Worm (Caenorhabditis elegans) whole organism, L4 larva: ENCODE measurements around the gene nfi-1.

Source experiments
- D1046.2 ChIP-seq: fragments of 200-800 bp; sonication (Bioruptor generic); IDR thresholded peaks from 2 replicates; pipeline ENCODE4 v1.3.6; 2022; ENCODE audit warnings: missing genetic modification characterization, missing compliant biosample characterization
- F10B5.3 ChIP-seq: sonication (generic microtip); optimal IDR thresholded peaks from 2 replicates; lab custom pipeline; 2016; ENCODE audit warnings: mild to moderate bottlenecking, missing genetic modification characterization, missing compliant biosample characterization
- F44E2.7 ChIP-seq: fragments of 200-800 bp; sonication (Bioruptor generic); IDR thresholded peaks from 2 replicates; pipeline ENCODE4 v2.1.2; 2022; ENCODE audit warnings: missing genetic modification characterization, missing compliant biosample characterization
- T20F7.1 ChIP-seq: fragments of 200-800 bp; sonication (Bioruptor generic); optimal IDR thresholded peaks from 2 replicates; lab custom pipeline; 2018; ENCODE audit warnings: mild to moderate bottlenecking, missing genetic modification characterization, missing compliant biosample characterization
- Y48G9A.11 ChIP-seq: fragments of 200-800 bp; sonication (Bioruptor generic); IDR thresholded peaks from 2 replicates; pipeline ENCODE4 v1.3.6; 2022; ENCODE audit warnings: missing genetic modification reagents, missing genetic modification characterization, missing compliant biosample characterization
- aha-1 ChIP-seq: fragments of 150-350 bp; peaks from one replicate; lab custom pipeline; 2014; ENCODE audit warnings: missing biosample characterization, missing genetic modification characterization
- aly-2 ChIP-seq: sonication (generic microtip); optimal IDR thresholded peaks from 2 replicates; lab custom pipeline; 2018; ENCODE audit warnings: missing biosample characterization, missing genetic modification characterization
- arid-1 ChIP-seq: fragments of 200-800 bp; sonication (Bioruptor generic); conservative IDR thresholded peaks from 2 replicates; pipeline ENCODE4 v1.3.6; 2022; ENCODE audit warnings: missing genetic modification reagents, missing genetic modification characterization, missing compliant biosample characterization
- ceh-82 ChIP-seq: sonication (generic microtip); optimal IDR thresholded peaks from 2 replicates; lab custom pipeline; 2017; ENCODE audit warnings: missing biosample characterization, missing genetic modification characterization
- ces-1 ChIP-seq: fragments of 150-350 bp; sonication (generic microtip); optimal IDR thresholded peaks from 4 replicates; lab custom pipeline; 2014; ENCODE audit warnings: missing biosample characterization, missing genetic modification reagents, missing genetic modification characterization
- dmd-9 ChIP-seq: fragments of 200-800 bp; sonication (Bioruptor generic); IDR thresholded peaks from 2 replicates; pipeline ENCODE4 v1.3.6; 2022; ENCODE audit warnings: missing genetic modification reagents, missing genetic modification characterization, missing compliant biosample characterization
- dpl-1 ChIP-seq: fragments of 150-350 bp; optimal IDR thresholded peaks from 2 replicates; lab custom pipeline; 2014; ENCODE audit warnings: missing biosample characterization, missing genetic modification reagents, missing genetic modification characterization
- dve-1 ChIP-seq: sonication (generic microtip); optimal IDR thresholded peaks from 2 replicates; lab custom pipeline; 2017; ENCODE audit warnings: antibody characterized with exemption, mild to moderate bottlenecking, missing genetic modification characterization, missing compliant biosample characterization; ENCODE audit not compliant: insufficient read depth
- hif-1 ChIP-seq, 2 experiments: sonication (generic microtip); optimal IDR thresholded peaks; 2 replicates each; lab custom pipeline; 2016 to 2017; ENCODE audit warnings: missing compliant biosample characterization in 2 of 2, missing genetic modification characterization in 2 of 2, missing genetic modification reagents in 2 of 2, missing genotype in 2 of 2, mild to moderate bottlenecking in 1 of 2
- hlh-11 ChIP-seq: fragments of 200-800 bp; sonication (Bioruptor generic); optimal IDR thresholded peaks from 2 replicates; lab custom pipeline; 2018; ENCODE audit warnings: mild to moderate bottlenecking, missing genetic modification characterization, missing compliant biosample characterization
- lin-13 ChIP-seq: fragments of 150-350 bp; optimal IDR thresholded peaks from 2 replicates; lab custom pipeline; 2014; ENCODE audit warnings: missing biosample characterization, missing genetic modification reagents, missing genetic modification characterization
- lin-15B ChIP-seq: fragments of 150-350 bp; sonication (generic microtip); optimal IDR thresholded peaks from 3 replicates; lab custom pipeline; 2014; ENCODE audit warnings: missing biosample characterization, missing genetic modification characterization
- lin-29 ChIP-seq: fragments of 200-800 bp; sonication (Bioruptor generic); IDR thresholded peaks from 2 replicates; pipeline ENCODE4 v1.3.6; 2022; ENCODE audit warnings: missing genetic modification reagents, missing genetic modification characterization, missing compliant biosample characterization
- lin-38 ChIP-seq: fragments of 200-800 bp; sonication (Bioruptor generic); IDR thresholded peaks from 2 replicates; pipeline ENCODE4 v1.3.6; 2022; ENCODE audit warnings: missing genetic modification reagents, missing genetic modification characterization, missing compliant biosample characterization
- lsy-2 ChIP-seq, 2 experiments: fragments of 150-350 bp in 1 of 2; sonication (generic microtip) in 1 of 2; optimal IDR thresholded peaks; 2 replicates each; lab custom pipeline; 2014 to 2017; ENCODE audit warnings: missing biosample characterization in 2 of 2, missing genetic modification characterization in 2 of 2
- mep-1 ChIP-seq: fragments of 150-350 bp; sonication (generic microtip); optimal IDR thresholded peaks from 3 replicates; lab custom pipeline; 2014; ENCODE audit warnings: missing biosample characterization, missing genetic modification characterization
- mes-2 ChIP-seq: sonication (generic microtip); optimal IDR thresholded peaks from 2 replicates; lab custom pipeline; 2016; ENCODE audit warnings: missing genotype, mild to moderate bottlenecking, missing genetic modification characterization, missing compliant biosample characterization; ENCODE audit not compliant: poor library complexity, severe bottlenecking
- mxl-2 ChIP-seq: fragments of 200-800 bp; sonication (Bioruptor generic); conservative IDR thresholded peaks from 2 replicates; pipeline ENCODE4 v1.3.6; 2022; ENCODE audit warnings: missing genetic modification reagents, missing genetic modification characterization, missing compliant biosample characterization
- nhr-10 ChIP-seq: fragments of 150-350 bp; optimal IDR thresholded peaks from 2 replicates; lab custom pipeline; 2014; ENCODE audit warnings: missing biosample characterization, missing genetic modification characterization
- nhr-102 ChIP-seq: sonication (generic microtip); optimal IDR thresholded peaks from 2 replicates; lab custom pipeline; 2016; ENCODE audit warnings: mild to moderate bottlenecking, missing genetic modification characterization, moderate library complexity, missing compliant biosample characterization
- nhr-28 ChIP-seq: fragments of 150-350 bp; optimal IDR thresholded peaks from 2 replicates; lab custom pipeline; 2014; ENCODE audit warnings: missing biosample characterization, missing genetic modification characterization
- nhr-41 ChIP-seq: fragments of 200-800 bp; sonication (Bioruptor generic); IDR thresholded peaks from 2 replicates; pipeline ENCODE4 v1.3.6; 2022; ENCODE audit warnings: missing genetic modification reagents, missing genetic modification characterization, missing compliant biosample characterization
- nhr-48 ChIP-seq: sonication (generic microtip); optimal IDR thresholded peaks from 2 replicates; lab custom pipeline; 2016; ENCODE audit warnings: mild to moderate bottlenecking, missing genetic modification characterization, missing compliant biosample characterization
- nhr-76 ChIP-seq: fragments of 150-350 bp; optimal IDR thresholded peaks from 2 replicates; lab custom pipeline; 2014; ENCODE audit warnings: missing biosample characterization, missing genetic modification characterization
- nhr-77 ChIP-seq: fragments of 150-350 bp; optimal IDR thresholded peaks from 2 replicates; lab custom pipeline; 2014; ENCODE audit warnings: missing biosample characterization, missing genetic modification characterization
- pha-4 ChIP-seq, 2 experiments: fragments of 150-350 bp in 1 of 2; fragments of 200-800 bp in 1 of 2; sonication (Bioruptor generic) in 1 of 2; IDR thresholded peaks in 1 of 2; optimal IDR thresholded peaks in 1 of 2; 2 replicates each; pipeline versions ENCODE4 v1.3.6 to Lab custom; 2014 to 2022; ENCODE audit warnings: missing genetic modification characterization in 2 of 2, missing genetic modification reagents in 2 of 2, missing biosample characterization in 1 of 2, missing compliant biosample characterization in 1 of 2
- pqm-1 ChIP-seq: sonication (generic microtip); optimal IDR thresholded peaks from 2 replicates; lab custom pipeline; 2017; ENCODE audit warnings: missing biosample characterization, missing genetic modification characterization
- rbr-2 ChIP-seq: sonication (generic microtip); optimal IDR thresholded peaks from 2 replicates; lab custom pipeline; 2016; ENCODE audit warnings: missing genotype, missing genetic modification characterization, missing compliant biosample characterization
- saeg-2 ChIP-seq: fragments of 200-800 bp; sonication (Bioruptor generic); IDR thresholded peaks from 2 replicates; pipeline ENCODE4 v1.3.6; 2022; ENCODE audit warnings: missing genetic modification reagents, missing genetic modification characterization, missing compliant biosample characterization
- snpc-1.2 ChIP-seq: fragments of 200-800 bp; sonication (Bioruptor generic); IDR thresholded peaks from 2 replicates; pipeline ENCODE4 v1.3.6; 2022; ENCODE audit warnings: missing genetic modification reagents, missing genetic modification characterization, missing compliant biosample characterization
- tra-1 ChIP-seq: fragments of 200-800 bp; sonication (Bioruptor generic); IDR thresholded peaks from 2 replicates; pipeline ENCODE4 v1.3.6; 2022; ENCODE audit warnings: missing genetic modification reagents, missing genetic modification characterization, missing compliant biosample characterization
- unc-130 ChIP-seq: sonication (generic microtip); optimal IDR thresholded peaks from 2 replicates; lab custom pipeline; 2016; ENCODE audit warnings: missing genetic modification reagents, missing genetic modification characterization, missing compliant biosample characterization

Gene nfi-1

ce11 chrII:7537603-7538230, at the start of gene nfi-1:
TSS of gene nfi-1 (plus strand) at chrII:7538180.
- peak; percentile 42 for TF ChIP-seq T20F7.1 (GFP tag; lab: Kevin White, UChicago)
- peak; percentile 19 for TF ChIP-seq nhr-77
- no peak for TF ChIP-seq D1046.2 (GFP tag; lab: Robert Waterston, UW)
- TF ChIP-seq lin-29 (GFP tag; lab: Robert Waterston, UW), result no peak
- no peak for TF ChIP-seq nhr-41 (GFP tag; lab: Robert Waterston, UW)
- TF ChIP-seq rbr-2 (tag; lab: Kevin White, UChicago), result peak; percentile 8
- peak; percentile 93 for TF ChIP-seq mes-2 (tag; lab: Kevin White, UChicago)
- no peak for TF ChIP-seq lin-13 (GFP tag; lab: Kevin White, UChicago)
- TF ChIP-seq lin-15B (tag; lab: Kevin White, UChicago), result no peak
- TF ChIP-seq Y48G9A.11 (GFP tag; lab: Robert Waterston, UW), result no peak
- TF ChIP-seq F44E2.7 (GFP tag; lab: Robert Waterston, UW), result no peak
- TF ChIP-seq mxl-2 (GFP tag; lab: Robert Waterston, UW), result no peak
- TF ChIP-seq nhr-28 (tag; lab: Kevin White, UChicago), result peak; percentile 41
- peak in 1 of 2 experiments; percentile 95 for TF ChIP-seq lsy-2 (tag; optimal IDR thresholded peaks at IDR 0.05; lab: Kevin White, UChicago)
- TF ChIP-seq dpl-1 (GFP tag; lab: Kevin White, UChicago), result peak; percentile 78
- peak; percentile 66 for TF ChIP-seq lin-38 (GFP tag; lab: Robert Waterston, UW)
- peak; percentile 36 for TF ChIP-seq hlh-11
- peak; percentile 32 for TF ChIP-seq dve-1 (tag; lab: Kevin White, UChicago)
- TF ChIP-seq aly-2 (tag; lab: Kevin White, UChicago), result no peak
- TF ChIP-seq aha-1, result no peak
- no peak for TF ChIP-seq nhr-76 (tag; lab: Kevin White, UChicago)
- TF ChIP-seq hif-1 (tag; optimal IDR thresholded peaks at IDR 0.05; lab: Kevin White, UChicago), result peak in 1 of 2 experiments; percentile 66
- TF ChIP-seq F10B5.3 (tag; lab: Kevin White, UChicago), result no peak
- TF ChIP-seq mep-1 (tag; lab: Kevin White, UChicago), result peak; percentile 43
- peak; percentile 65 for TF ChIP-seq unc-130 (GFP tag; lab: Kevin White, UChicago)
- TF ChIP-seq, all 104 proteins: peak for 13

- no peak for TF ChIP-seq hif-1 (tag; optimal IDR thresholded peaks at IDR 0.05; lab: Kevin White, UChicago)
- TF ChIP-seq nhr-48, result no peak
- TF ChIP-seq dve-1 (tag; lab: Kevin White, UChicago), result no peak
- TF ChIP-seq lin-29 (GFP tag; lab: Robert Waterston, UW), result no peak
- TF ChIP-seq mep-1 (tag; lab: Kevin White, UChicago), result no peak
- no peak for TF ChIP-seq snpc-1.2 (GFP tag; lab: Robert Waterston, UW)
- TF ChIP-seq F44E2.7 (GFP tag; lab: Robert Waterston, UW), result no peak
- no peak for TF ChIP-seq ces-1 (GFP tag; lab: Kevin White, UChicago)
- TF ChIP-seq saeg-2, result no peak
- no peak for TF ChIP-seq nhr-102 (tag; lab: Kevin White, UChicago)
- no peak for TF ChIP-seq arid-1 (GFP tag; lab: Robert Waterston, UW)
- TF ChIP-seq nhr-77, result no peak
- no peak for TF ChIP-seq dmd-9 (GFP tag; lab: Robert Waterston, UW)
Measured at ce11 chrII:7489605-7490004, 48.4 kb upstream of the nfi-1 start, which contains the start of gene D1022.9. TSS of gene D1022.9 (minus strand) at chrII:7489705.

DNA sequence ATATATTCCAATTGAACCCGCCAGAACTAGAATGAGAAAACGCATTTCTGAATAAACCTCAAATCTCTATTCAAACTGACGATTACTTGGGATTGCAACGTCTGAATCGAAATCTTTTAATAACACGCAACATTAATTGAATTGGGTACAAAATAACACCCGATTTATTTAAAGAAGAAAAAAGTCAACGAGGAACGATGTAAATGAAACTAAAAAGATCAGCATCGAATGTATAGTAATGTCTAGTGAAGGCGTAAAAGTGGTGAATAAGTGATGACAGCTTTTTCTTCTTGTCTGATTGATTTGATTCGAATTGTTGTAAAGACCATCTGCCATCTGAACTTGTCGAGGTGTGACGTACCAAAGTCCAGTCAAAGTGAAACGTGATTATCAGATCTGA, 44.4 kb upstream of the nfi-1 start, which contains the start of gene nas-23:
Gene nas-23, minus strand, starts transcription at position 101 of the 400 bp plus-strand sequence.
- TF ChIP-seq aha-1, result peak; percentile 73
- TF ChIP-seq ces-1 (GFP tag; lab: Kevin White, UChicago), result no peak

- TF ChIP-seq ceh-82 (tag; lab: Kevin White, UChicago), result no peak
- TF ChIP-seq pha-4 (GFP tag; IDR thresholded peaks at IDR 0.05; lab: Robert Waterston, UW), result no peak
- TF ChIP-seq pha-4 (tag; optimal IDR thresholded peaks at IDR 0.05; lab: Kevin White, UChicago), result no peak
- TF ChIP-seq nhr-10 (tag; lab: Kevin White, UChicago), result no peak
- peak; percentile 63 for TF ChIP-seq pqm-1 (tag; lab: Kevin White, UChicago)
- no peak for TF ChIP-seq snpc-1.2 (GFP tag; lab: Robert Waterston, UW)
- no peak for TF ChIP-seq tra-1 (GFP tag; lab: Robert Waterston, UW)
- peak; percentile 42 for TF ChIP-seq nhr-28 (tag; lab: Kevin White, UChicago)
- TF ChIP-seq, all 104 proteins: peak for 2
Measured at ce11 chrII:7494155-7494554, 43.8 kb upstream of the nfi-1 start, which contains the start of gene R10H1.1. TSS of gene R10H1.1 (plus strand) at chrII:7494455.
